Worm (Caenorhabditis elegans): ENCODE data around the gene cfp-1.
A peak's percentile ranks its signal among the peaks of the same experiment; 100 is the strongest.

- TF ChIP-seq egl-27 (tag; optimal IDR thresholded peaks at IDR 0.05) = peak; percentile 74
- peak; percentile 68 for TF ChIP-seq unc-62 (GFP tag; optimal IDR thresholded peaks at IDR 0.05)
- peak; percentile 67 for TF ChIP-seq lin-13 (GFP tag; optimal IDR thresholded peaks at IDR 0.05)
- TF ChIP-seq aly-2 (tag; optimal IDR thresholded peaks at IDR 0.05) = no peak
- peak; percentile 44 for TF ChIP-seq elt-1 (tag; optimal IDR thresholded peaks at IDR 0.05)
- TF ChIP-seq nhr-12 (tag; optimal IDR thresholded peaks at IDR 0.05) = no peak
- TF ChIP-seq blmp-1 (tag; optimal IDR thresholded peaks at IDR 0.05; ENCODE audit: insufficient read depth) = no peak
- no peak for TF ChIP-seq snpc-4 (tag; optimal IDR thresholded peaks at IDR 0.05)
- TF ChIP-seq ama-1 (optimal IDR thresholded peaks at IDR 0.05) = peak; percentile 100
- TF ChIP-seq ztf-1 (GFP tag; conservative IDR thresholded peaks at IDR 0.05) = 0 out of 2 replicates have a peak, but pooled peaks have one; percentile 33
- TF ChIP-seq lsy-2 (tag; optimal IDR thresholded peaks at IDR 0.05) = peak; percentile 28 to 65
- TF ChIP-seq crh-2 (tag; optimal IDR thresholded peaks at IDR 0.05) = peak; percentile 79
- peak; percentile 66 for TF ChIP-seq ceh-82 (tag; optimal IDR thresholded peaks at IDR 0.05)
- no peak for TF ChIP-seq nhr-77 (tag; optimal IDR thresholded peaks at IDR 0.05)
These were observed 43.3 kb upstream of the cfp-1 start for ce11 chrIV:14033752-14034570.

Data from whole organism, L2 larva.